Fruit fly (Drosophila melanogaster): ENCODE measurements around the gene Myc.

Myc gene

dm6 chrX:3355180-3355579, 17.8 kb upstream of the Myc start (continued):
- TF ChIP-seq CG10321 (GFP tag; IDR thresholded peaks at IDR 0.05) (no peak), CG12104 (GFP tag; optimal IDR thresholded peaks at IDR 0.05) (peak; percentile 67), Awh (GFP tag; IDR thresholded peaks at IDR 0.05) (peak; percentile 90), CG17328 (GFP tag; IDR thresholded peaks at IDR 0.05) (peak; percentile 92), toy (GFP tag; IDR thresholded peaks at IDR 0.05) (peak; percentile 57; the same call in 1 of the 2 replicates), CG1024 (GFP tag; IDR thresholded peaks at IDR 0.05) (peak; percentile 85), CG17568 (GFP tag; optimal IDR thresholded peaks at IDR 0.05) (peak; percentile 57), insv (GFP tag; optimal IDR thresholded peaks at IDR 0.05) (no peak), tup (GFP tag; optimal IDR thresholded peaks at IDR 0.05) (no peak), inv (GFP tag; IDR thresholded peaks at IDR 0.05; ENCODE audit: partially characterized antibody) (no peak), CG18599 (GFP tag; optimal IDR thresholded peaks at IDR 0.05) (peak; percentile 74), CG12155 (GFP tag; optimal IDR thresholded peaks at IDR 0.05) (peak; percentile 73), lola (GFP tag; optimal IDR thresholded peaks at IDR 0.05) (peak in 1 of 3 experiments; percentile 89), z (GFP tag; IDR thresholded peaks at IDR 0.05) (0 out of 3 replicates have a peak, but pooled peaks have one; percentile 12), en (GFP tag; optimal IDR thresholded peaks at IDR 0.05) (no peak), Dp (GFP tag; optimal IDR thresholded peaks at IDR 0.05) (no peak), Chrac-16 (GFP tag; optimal IDR thresholded peaks at IDR 0.05) (peak; percentile 78), row (GFP tag; IDR thresholded peaks at IDR 0.05) (peak; percentile 88), caup (GFP tag; optimal IDR thresholded peaks at IDR 0.05; ENCODE audit: severe bottlenecking) (peak; percentile 68), gcm2 (GFP tag; optimal IDR thresholded peaks at IDR 0.05) (peak; percentile 18), HLHmδ (GFP tag; optimal IDR thresholded peaks at IDR 0.05) (no peak), grn (GFP tag; optimal IDR thresholded peaks at IDR 0.05) (no peak), dmrt99B (tag; optimal IDR thresholded peaks at IDR 0.05) (peak; percentile 67), org-1 (GFP tag; optimal IDR thresholded peaks at IDR 0.05) (peak; percentile 30), YL-1 (GFP tag; optimal IDR thresholded peaks at IDR 0.05) (peak; percentile 29), Hr39 (optimal IDR thresholded peaks at IDR 0.05) (no peak), vfl (GFP tag; optimal IDR thresholded peaks at IDR 0.05) (peak; percentile 15), CrebB (tag; optimal IDR thresholded peaks at IDR 0.05) (no peak), CG7928 (GFP tag; optimal IDR thresholded peaks at IDR 0.05) (no peak), CG4360 (GFP tag; IDR thresholded peaks at IDR 0.05) (peak; percentile 54; the same call in 1 of the 2 replicates), emc (GFP tag; optimal IDR thresholded peaks at IDR 0.05) (no peak), nom (GFP tag; optimal IDR thresholded peaks at IDR 0.05) (no peak), CG33213 (GFP tag; optimal IDR thresholded peaks at IDR 0.05) (peak; percentile 28), jigr1 (GFP tag; IDR thresholded peaks at IDR 0.05) (0 out of 3 replicates have a peak, but pooled peaks have one; percentile 41), hbn (GFP tag; IDR thresholded peaks at IDR 0.05; ENCODE audit: partially characterized antibody) (no peak), CG13287 (GFP tag; IDR thresholded peaks at IDR 0.05; ENCODE audit: partially characterized antibody) (no peak), CG7372 (GFP tag; IDR thresholded peaks at IDR 0.05) (peak; percentile 83), croc (GFP tag; conservative IDR thresholded peaks at IDR 0.05) (peak; percentile 82), CG3163 (GFP tag; optimal IDR thresholded peaks at IDR 0.05) (no peak), CG4282 (GFP tag; optimal IDR thresholded peaks at IDR 0.05) (no peak), slou (GFP tag; optimal IDR thresholded peaks at IDR 0.05) (peak; percentile 59), CG13123 (GFP tag; optimal IDR thresholded peaks at IDR 0.05) (peak; percentile 45), CG6654 (GFP tag; optimal IDR thresholded peaks at IDR 0.05) (peak; percentile 54), gro (GFP tag; optimal IDR thresholded peaks at IDR 0.05) (peak; percentile 36), Hr51 (GFP tag; optimal IDR thresholded peaks at IDR 0.05) (peak; percentile 31 to 58), Dref (GFP tag; IDR thresholded peaks at IDR 0.05) (no peak), HLH3B (GFP tag; IDR thresholded peaks at IDR 0.05) (peak; percentile 83), stwl (tag; optimal IDR thresholded peaks at IDR 0.05) (peak; percentile 37), nerfin-1 (tag; optimal IDR thresholded peaks at IDR 0.05) (peak; percentile 74), wdn (GFP tag; IDR thresholded peaks at IDR 0.05) (peak; percentile 72), HHEX (GFP tag; optimal IDR thresholded peaks at IDR 0.05) (peak; percentile 78)
